Fruit fly (Drosophila melanogaster) whole organism, embryonic: Measurements from ENCODE around the gene TTLL6B.

Source experiments
- Ada2b ChIP-seq: fragments of 200-800 bp; sonication (Bioruptor generic); IDR thresholded peaks from 2 replicates; pipeline ENCODE4 v1.3.6; 2022; ENCODE audit warnings: missing biosample characterization, missing genetic modification characterization
- CG10565 ChIP-seq: fragments of 200-800 bp; sonication (Bioruptor generic); optimal IDR thresholded peaks from 3 replicates; lab custom pipeline; 2016; ENCODE audit warnings: missing biosample characterization, mild to moderate bottlenecking, missing genetic modification characterization
- CG14050 ChIP-seq: fragments of 200-800 bp; sonication (Bioruptor generic); IDR thresholded peaks from 3 replicates; pipeline ENCODE4 v1.3.6; 2022; ENCODE audit warnings: missing biosample characterization, missing genetic modification characterization
- CG14667 ChIP-seq: fragments of 200-800 bp; sonication (Bioruptor generic); IDR thresholded peaks from 2 replicates; pipeline ENCODE4 v1.3.6; 2022; ENCODE audit warnings: missing biosample characterization, missing genetic modification characterization
- CG15269 ChIP-seq: fragments of 200-800 bp; sonication (Bioruptor generic); optimal IDR thresholded peaks from 2 replicates; lab custom pipeline; 2018; ENCODE audit warnings: missing biosample characterization, mild to moderate bottlenecking, missing genetic modification characterization, moderate library complexity
- CG1529 ChIP-seq: fragments of 200-800 bp; sonication (Bioruptor generic); optimal IDR thresholded peaks from 3 replicates; lab custom pipeline; 2018; ENCODE audit warnings: missing biosample characterization, missing genetic modification characterization
- CG15601 ChIP-seq: fragments of 200-800 bp; sonication (Bioruptor generic); optimal IDR thresholded peaks from 3 replicates; lab custom pipeline; 2019; ENCODE audit warnings: missing biosample characterization, mild to moderate bottlenecking, missing genetic modification characterization, moderate library complexity
- CG16813 ChIP-seq: fragments of 200-800 bp; sonication (Bioruptor generic); IDR thresholded peaks from 3 replicates; pipeline ENCODE4 v1.3.6; 2022; ENCODE audit warnings: missing biosample characterization, missing genetic modification characterization; ENCODE audit not compliant: partially characterized antibody
- CG2129 ChIP-seq: fragments of 200-800 bp; sonication (Bioruptor generic); IDR thresholded peaks from 2 replicates; pipeline ENCODE4 v1.3.6; 2022; ENCODE audit warnings: missing biosample characterization, missing genetic modification characterization; ENCODE audit not compliant: partially characterized antibody
- CG34422 ChIP-seq: fragments of 200-800 bp; sonication (Bioruptor generic); IDR thresholded peaks from 3 replicates; pipeline ENCODE4 v1.3.6; 2022; ENCODE audit warnings: missing biosample characterization, missing genetic modification characterization
- CG3838 ChIP-seq: fragments of 200-800 bp; sonication (Bioruptor generic); optimal IDR thresholded peaks from 3 replicates; lab custom pipeline; 2016; ENCODE audit warnings: missing biosample characterization, missing genetic modification characterization
- CG5953 ChIP-seq: fragments of 200-800 bp; sonication (Bioruptor generic); IDR thresholded peaks from 2 replicates; pipeline ENCODE4 v1.3.6; 2022; ENCODE audit warnings: missing biosample characterization, missing genetic modification characterization
- CG7987 ChIP-seq: fragments of 200-800 bp; sonication (Bioruptor generic); optimal IDR thresholded peaks from 2 replicates; lab custom pipeline; 2018; ENCODE audit warnings: missing biosample characterization, mild to moderate bottlenecking, missing genetic modification characterization, moderate library complexity
- CG9932 ChIP-seq: fragments of 200-800 bp; sonication (Bioruptor generic); IDR thresholded peaks from 2 replicates; pipeline ENCODE4 v1.3.6; 2022; ENCODE audit warnings: missing biosample characterization, missing genetic modification characterization
- ERR ChIP-seq: fragments of 200-800 bp; sonication (Bioruptor generic); optimal IDR thresholded peaks from 2 replicates; lab custom pipeline; 2016; ENCODE audit warnings: missing biosample characterization, missing genetic modification characterization
- GATAe ChIP-seq: fragments of 200-800 bp; sonication (Bioruptor generic); conservative IDR thresholded peaks from 2 replicates; pipeline ENCODE4 v1.3.6; 2022; ENCODE audit warnings: missing biosample characterization, missing genetic modification characterization
- HLH4C ChIP-seq: fragments of 200-800 bp; sonication (Bioruptor generic); IDR thresholded peaks from 3 replicates; pipeline ENCODE4 v1.3.6; 2022; ENCODE audit warnings: missing biosample characterization, missing genetic modification characterization; ENCODE audit not compliant: partially characterized antibody
- HmgD ChIP-seq: fragments of 200-800 bp; sonication (Bioruptor generic); optimal IDR thresholded peaks from 3 replicates; lab custom pipeline; 2016; ENCODE audit warnings: missing biosample characterization, missing genetic modification characterization
- Hmx ChIP-seq: fragments of 200-800 bp; sonication (Bioruptor generic); optimal IDR thresholded peaks from 2 replicates; lab custom pipeline; 2016; ENCODE audit warnings: missing biosample characterization, missing genetic modification characterization
- Hr3 ChIP-seq: fragments of 200-800 bp; sonication (Bioruptor generic); optimal IDR thresholded peaks from 3 replicates; lab custom pipeline; 2016; ENCODE audit warnings: missing biosample characterization, missing genetic modification characterization
- Hsf ChIP-seq: fragments of 200-800 bp; sonication (Bioruptor generic); optimal IDR thresholded peaks from 3 replicates; lab custom pipeline; 2016; ENCODE audit warnings: missing biosample characterization, missing genetic modification characterization
- Mad ChIP-seq: fragments of 200-800 bp; sonication (Bioruptor generic); optimal IDR thresholded peaks from 2 replicates; lab custom pipeline; 2016; ENCODE audit warnings: missing biosample characterization, missing genetic modification characterization
- Myb ChIP-seq: fragments of 200-800 bp; sonication (Bioruptor generic); optimal IDR thresholded peaks from 2 replicates; lab custom pipeline; 2016; ENCODE audit warnings: missing biosample characterization, missing genetic modification characterization
- Neu2 ChIP-seq: fragments of 200-800 bp; sonication (Bioruptor generic); optimal IDR thresholded peaks from 3 replicates; lab custom pipeline; 2016; ENCODE audit warnings: missing biosample characterization, missing genetic modification characterization, borderline replicate concordance
- Optix ChIP-seq: fragments of 200-800 bp; sonication (Bioruptor generic); IDR thresholded peaks from 3 replicates; pipeline ENCODE4 v1.3.6; 2022; ENCODE audit warnings: missing biosample characterization, missing genetic modification characterization
- PHDP ChIP-seq: fragments of 200-800 bp; sonication (Bioruptor generic); optimal IDR thresholded peaks from 3 replicates; lab custom pipeline; 2018; ENCODE audit warnings: missing biosample characterization, mild to moderate bottlenecking, missing genetic modification characterization, moderate library complexity
- Pdp1 ChIP-seq, 2 experiments: fragments of 200-800 bp; sonication (Bioruptor generic); optimal IDR thresholded peaks; 3 replicates each; lab custom pipeline; 2016; ENCODE audit warnings: missing biosample characterization in 2 of 2, missing genetic modification characterization in 2 of 2, mild to moderate bottlenecking in 1 of 2, moderate library complexity in 1 of 2
- Ravus ChIP-seq: fragments of 200-800 bp; sonication (Bioruptor generic); IDR thresholded peaks from 2 replicates; pipeline ENCODE4 v1.3.6; 2022; ENCODE audit warnings: missing biosample characterization, missing genetic modification characterization
- Sox102F ChIP-seq: fragments of 200-800 bp; sonication (Bioruptor generic); optimal IDR thresholded peaks from 2 replicates; lab custom pipeline; 2018; ENCODE audit warnings: missing biosample characterization, mild to moderate bottlenecking, missing genetic modification characterization, moderate library complexity
- bsh ChIP-seq, 2 experiments: fragments of 200-800 bp; sonication (Bioruptor generic); optimal IDR thresholded peaks; 2 replicates each; lab custom pipeline; 2017 to 2018; ENCODE audit warnings: mild to moderate bottlenecking in 2 of 2, missing biosample characterization in 2 of 2, missing genetic modification characterization in 2 of 2, moderate library complexity in 1 of 2
- btn ChIP-seq: fragments of 200-800 bp; sonication (Bioruptor generic); optimal IDR thresholded peaks from 2 replicates; lab custom pipeline; 2016; ENCODE audit warnings: missing biosample characterization, missing genetic modification characterization
- cas ChIP-seq: fragments of 200-800 bp; sonication (Bioruptor generic); IDR thresholded peaks from 2 replicates; pipeline ENCODE4 v1.3.6; 2022; ENCODE audit warnings: missing biosample characterization, missing genetic modification characterization
- caup ChIP-seq: fragments of 200-800 bp; sonication (Bioruptor generic); optimal IDR thresholded peaks from 3 replicates; lab custom pipeline; 2017; ENCODE audit warnings: missing biosample characterization, mild to moderate bottlenecking, missing genetic modification characterization, moderate library complexity; ENCODE audit not compliant: severe bottlenecking
- chm ChIP-seq: fragments of 200-800 bp; sonication (Bioruptor generic); IDR thresholded peaks from 2 replicates; pipeline ENCODE4 v1.3.6; 2022; ENCODE audit warnings: missing biosample characterization, missing genetic modification characterization
- dati ChIP-seq: fragments of 200-800 bp; sonication (Bioruptor generic); IDR thresholded peaks from 2 replicates; pipeline ENCODE4 v1.3.6; 2022; ENCODE audit warnings: missing biosample characterization, missing genetic modification characterization
- emc ChIP-seq: fragments of 200-800 bp; sonication (Bioruptor generic); optimal IDR thresholded peaks from 2 replicates; lab custom pipeline; 2016; ENCODE audit warnings: missing biosample characterization, missing genetic modification characterization
- fd3F ChIP-seq: fragments of 200-800 bp; sonication (Bioruptor generic); optimal IDR thresholded peaks from 2 replicates; lab custom pipeline; 2018; ENCODE audit warnings: missing biosample characterization, mild to moderate bottlenecking, missing genetic modification characterization, moderate library complexity
- hkb ChIP-seq, 2 experiments: fragments of 200-800 bp in 1 of 2; fragments of >200 bp in 1 of 2; sonication (Bioruptor generic) in 1 of 2; IDR thresholded peaks in 1 of 2; optimal IDR thresholded peaks in 1 of 2; 2 replicates each; pipeline versions ENCODE4 v1.3.6 to Lab custom; 2017 to 2022; ENCODE audit warnings: missing biosample characterization in 1 of 2, missing genetic modification characterization in 1 of 2
- ind ChIP-seq: fragments of 200-800 bp; sonication (Bioruptor generic); optimal IDR thresholded peaks from 3 replicates; lab custom pipeline; 2016; ENCODE audit warnings: missing biosample characterization, missing genetic modification characterization
- lola ChIP-seq, 3 experiments: fragments of >200 bp in 2 of 3; fragments of 200-800 bp in 1 of 3; sonication (Bioruptor generic) in 1 of 3; optimal IDR thresholded peaks; 2 replicates each; lab custom pipeline; 2017 to 2019; ENCODE audit warnings: missing biosample characterization in 3 of 3, missing genetic modification characterization in 3 of 3, mild to moderate bottlenecking in 1 of 3, moderate library complexity in 1 of 3
- maf-S ChIP-seq: fragments of 200-800 bp; sonication (Bioruptor generic); optimal IDR thresholded peaks from 2 replicates; lab custom pipeline; 2016; ENCODE audit warnings: missing biosample characterization, missing genetic modification characterization
- pfk ChIP-seq: fragments of 200-800 bp; sonication (Bioruptor generic); optimal IDR thresholded peaks from 2 replicates; lab custom pipeline; 2018; ENCODE audit warnings: missing biosample characterization, mild to moderate bottlenecking, missing genetic modification characterization, moderate library complexity
- pros ChIP-seq: fragments of 200-800 bp; sonication (Bioruptor generic); optimal IDR thresholded peaks from 3 replicates; lab custom pipeline; 2019; ENCODE audit warnings: missing biosample characterization, mild to moderate bottlenecking, missing genetic modification characterization, moderate library complexity
- sc ChIP-seq, 3 experiments: fragments of >200 bp in 2 of 3; fragments of 200-800 bp in 1 of 3; sonication (Bioruptor generic) in 1 of 3; optimal IDR thresholded peaks; 2 replicates in 2 of 3; 3 replicates in 1 of 3; lab custom pipeline; 2017; ENCODE audit warnings: mild to moderate bottlenecking in 1 of 3, missing biosample characterization in 1 of 3, missing genetic modification characterization in 1 of 3, missing genetic modification reagents in 1 of 3
- slbo ChIP-seq: fragments of 200-800 bp; sonication (Bioruptor generic); IDR thresholded peaks from 2 replicates; pipeline ENCODE4 v1.3.6; 2022; ENCODE audit warnings: missing biosample characterization, missing genetic modification characterization
- tgo ChIP-seq: fragments of 200-800 bp; sonication (Bioruptor generic); IDR thresholded peaks from 3 replicates; pipeline ENCODE4 v1.3.6; 2022; ENCODE audit warnings: missing biosample characterization, missing genetic modification characterization
- wek ChIP-seq: fragments of 200-800 bp; sonication (Bioruptor generic); optimal IDR thresholded peaks from 3 replicates; lab custom pipeline; 2018; ENCODE audit warnings: missing biosample characterization, mild to moderate bottlenecking, missing genetic modification characterization, moderate library complexity

TTLL6B gene

dm6 chr3R:27263434-27264215 is 12.8 kb upstream of the TTLL6B start, which contains the start of gene woc (continued):
- TF ChIP-seq hkb (optimal IDR thresholded peaks at IDR 0.05; lab: Kevin White, UChicago) = peak; percentile 24
- TF ChIP-seq hkb (GFP tag; IDR thresholded peaks at IDR 0.05; lab: Robert Waterston, UW) = peak; percentile 50; the same call in 1 of the 2 replicates
- TF ChIP-seq CG7987 = peak; percentile 3
- no peak for TF ChIP-seq Neu2 (GFP tag; lab: Kevin White, UChicago)
- TF ChIP-seq CG14050 = peak; percentile 27; the same call in 1 of the 3 replicates
- no peak for TF ChIP-seq Sox102F (GFP tag; lab: Kevin White, UChicago)
- TF ChIP-seq chm (GFP tag; lab: Robert Waterston, UW) = peak; percentile 63; the same call in 1 of the 2 replicates
- peak; percentile 28; the same call in 1 of the 3 replicates for TF ChIP-seq Optix
- peak; percentile 54 for TF ChIP-seq Hsf (GFP tag; lab: Kevin White, UChicago)
- no peak for TF ChIP-seq sc (optimal IDR thresholded peaks at IDR 0.05; lab: Kevin White, UChicago)
- TF ChIP-seq sc (GFP tag; optimal IDR thresholded peaks at IDR 0.05; lab: Kevin White, UChicago) = no peak
- peak; percentile 71 for TF ChIP-seq CG16813 (GFP tag; lab: Robert Waterston, UW)
- TF ChIP-seq fd3F = no peak
- TF ChIP-seq Ada2b = peak; percentile 40; the same call in 1 of the 2 replicates
- peak; percentile 73 for TF ChIP-seq Myb (GFP tag; lab: Kevin White, UChicago)
- peak; percentile 4; the same call in 1 of the 2 replicates for TF ChIP-seq Ravus (GFP tag; lab: Robert Waterston, UW)
- peak; percentile 96 for TF ChIP-seq CG34422
- 0 out of 2 replicates have a peak, but pooled peaks have one; percentile 14 for TF ChIP-seq cas (GFP tag; lab: Robert Waterston, UW)
- no peak for TF ChIP-seq CG15601 (tag; lab: Kevin White, UChicago)
- TF ChIP-seq CG2129 (GFP tag; lab: Robert Waterston, UW) = peak; percentile 37; the same call in 1 of the 2 replicates
- no peak for TF ChIP-seq CG5953 (GFP tag; lab: Robert Waterston, UW)
- TF ChIP-seq HmgD (GFP tag; lab: Kevin White, UChicago) = peak; percentile 55
- peak; percentile 53 for TF ChIP-seq tgo (GFP tag; lab: Robert Waterston, UW)
- TF ChIP-seq slbo (GFP tag; lab: Robert Waterston, UW) = peak; percentile 78
- TF ChIP-seq Hr3 (GFP tag; lab: Kevin White, UChicago) = peak; percentile 38
- TF ChIP-seq maf-S = peak; percentile 72
- no peak for TF ChIP-seq dati (GFP tag; lab: Robert Waterston, UW)
- TF ChIP-seq GATAe = no peak
- TF ChIP-seq CG1529 (GFP tag; lab: Kevin White, UChicago) = no peak
- peak; percentile 30 to 92 for TF ChIP-seq bsh (GFP tag; optimal IDR thresholded peaks at IDR 0.05; lab: Kevin White, UChicago)
- TF ChIP-seq btn (GFP tag; lab: Kevin White, UChicago) = no peak
- no peak for TF ChIP-seq CG10565
- no peak for TF ChIP-seq pfk (GFP tag; lab: Kevin White, UChicago)
- no peak for TF ChIP-seq CG15269 (tag; lab: Kevin White, UChicago)
- no peak for TF ChIP-seq pros (GFP tag; lab: Kevin White, UChicago)
- no peak for TF ChIP-seq emc
- no peak for TF ChIP-seq ERR (GFP tag; lab: Kevin White, UChicago)
- no peak for TF ChIP-seq CG3838 (GFP tag; lab: Kevin White, UChicago)
- TF ChIP-seq caup (GFP tag; lab: Kevin White, UChicago) = peak; percentile 8
- no peak for TF ChIP-seq PHDP (tag; lab: Kevin White, UChicago)
- no peak for TF ChIP-seq CG14667
- TF ChIP-seq Mad (GFP tag; lab: Kevin White, UChicago) = no peak
- TF ChIP-seq Hmx (GFP tag; lab: Kevin White, UChicago) = no peak
- peak; percentile 60 for TF ChIP-seq ind (GFP tag; lab: Kevin White, UChicago)
- TF ChIP-seq wek (GFP tag; lab: Kevin White, UChicago) = no peak
- peak; percentile 69 for TF ChIP-seq CG9932 (GFP tag; lab: Robert Waterston, UW)
- peak; percentile 85 for TF ChIP-seq HLH4C (GFP tag; lab: Robert Waterston, UW)
- peak in 1 of 3 experiments; percentile 5 for TF ChIP-seq lola (GFP tag; optimal IDR thresholded peaks at IDR 0.05; lab: Kevin White, UChicago)
- TF ChIP-seq Pdp1 (GFP tag; optimal IDR thresholded peaks at IDR 0.05; lab: Kevin White, UChicago) = peak; percentile 48 to 51
